Fruit fly (Drosophila melanogaster) whole organism, larva: ENCODE measurements around the gene Sema5c.

Source experiments
- noc ChIP-seq: fragments of 200-800 bp; sonication (Bioruptor generic); optimal IDR thresholded peaks from 3 replicates; lab custom pipeline; 2019; ENCODE audit warnings: missing biosample characterization, mild to moderate bottlenecking, missing genetic modification characterization, moderate library complexity

The Sema5c gene

dm6 chr3L:12111081-12111958 lies 29.7 kb upstream of the Sema5c start:
- no peak for TF ChIP-seq noc (tag; lab: Kevin White, UChicago)

dm6 chr3L:12109045-12109632 lies 27.5 kb upstream of the Sema5c start:
- TF ChIP-seq noc (tag; lab: Kevin White, UChicago) = no peak

dm6 chr3L:12108515-12108914 lies 26.9 kb upstream of the Sema5c start:
- TF ChIP-seq noc (tag; lab: Kevin White, UChicago) = no peak

- TF ChIP-seq noc (tag; lab: Kevin White, UChicago) = no peak
Measured at dm6 chr3L:12107378-12107777, 25.7 kb upstream of the Sema5c start.

dm6 chr3L:12101924-12102383 lies 20.3 kb upstream of the Sema5c start:
- peak; percentile 29 for TF ChIP-seq noc (tag; lab: Kevin White, UChicago)

- no peak for TF ChIP-seq noc (tag; lab: Kevin White, UChicago)
Measured at dm6 chr3L:12099329-12100031, 17.9 kb upstream of the Sema5c start.

- TF ChIP-seq noc (tag; lab: Kevin White, UChicago) = no peak
Measured at dm6 chr3L:12096799-12097662, 15.4 kb upstream of the Sema5c start.

dm6 chr3L:12095960-12096359 lies 14.3 kb upstream of the Sema5c start:
- TF ChIP-seq noc (tag; lab: Kevin White, UChicago) = no peak

dm6 chr3L:12092860-12093359 lies 11.3 kb upstream of the Sema5c start:
- no peak for TF ChIP-seq noc (tag; lab: Kevin White, UChicago)

- peak; percentile 59 for TF ChIP-seq noc (tag; lab: Kevin White, UChicago)
Measured at dm6 chr3L:12090898-12091685, 9.5 kb upstream of the Sema5c start.

dm6 chr3L:12090184-12090897 lies 8.7 kb upstream of the Sema5c start:
- TF ChIP-seq noc (tag; lab: Kevin White, UChicago) = no peak

- no peak for TF ChIP-seq noc (tag; lab: Kevin White, UChicago)
Measured at dm6 chr3L:12088326-12088725, 6.7 kb upstream of the Sema5c start, which contains the start of gene CG17154. TSS of gene CG17154 (plus strand) at chr3L:12088626.

dm6 chr3L:12085691-12086078 lies 4.1 kb upstream of the Sema5c start:
- no peak for TF ChIP-seq noc (tag; lab: Kevin White, UChicago)
